Worm (Caenorhabditis elegans) whole organism, late embryonic: ENCODE data around the gene col-71.
"Not testable (repeated sequence)": the region's sequence is repeated elsewhere in the genome, so short reads cannot be mapped to it uniquely, and the experiment has no call there.

Source experiments
- C38D4.7 ChIP-seq: fragments of 200-800 bp; sonication (Bioruptor generic); optimal IDR thresholded peaks from 2 replicates; lab custom pipeline; 2018; ENCODE audit warnings: mild to moderate bottlenecking, missing genetic modification characterization, moderate library complexity, missing compliant biosample characterization
- ama-1 ChIP-seq: fragments of 150-350 bp; optimal IDR thresholded peaks from 2 replicates; lab custom pipeline; 2014
- ceh-18 ChIP-seq: sonication (generic microtip); optimal IDR thresholded peaks from 2 replicates; lab custom pipeline; 2016; ENCODE audit warnings: missing genetic modification characterization, missing compliant biosample characterization
- ceh-2 ChIP-seq: sonication (generic microtip); optimal IDR thresholded peaks from 2 replicates; lab custom pipeline; 2016; ENCODE audit warnings: missing genotype, missing genetic modification characterization, missing compliant biosample characterization
- ceh-24 ChIP-seq: sonication (generic microtip); optimal IDR thresholded peaks from 2 replicates; lab custom pipeline; 2016; ENCODE audit warnings: mild to moderate bottlenecking, missing genetic modification characterization, missing compliant biosample characterization
- ceh-31 ChIP-seq: sonication (generic microtip); optimal IDR thresholded peaks from 2 replicates; lab custom pipeline; 2016; ENCODE audit warnings: missing genetic modification characterization, missing compliant biosample characterization
- ceh-45 ChIP-seq: fragments of 200-800 bp; sonication (Bioruptor generic); IDR thresholded peaks from 2 replicates; pipeline ENCODE4 v1.3.6; 2022; ENCODE audit warnings: missing genetic modification reagents, missing genetic modification characterization, missing compliant biosample characterization
- ceh-6 ChIP-seq: fragments of 200-800 bp; sonication (Bioruptor generic); optimal IDR thresholded peaks from 2 replicates; lab custom pipeline; 2018; ENCODE audit warnings: mild to moderate bottlenecking, missing genetic modification characterization, missing compliant biosample characterization
- che-1 ChIP-seq: sonication (generic microtip); optimal IDR thresholded peaks from 2 replicates; lab custom pipeline; 2016; ENCODE audit warnings: mild to moderate bottlenecking, missing genetic modification characterization, missing compliant biosample characterization
- dve-1 ChIP-seq: sonication (generic microtip); optimal IDR thresholded peaks from 2 replicates; lab custom pipeline; 2017; ENCODE audit warnings: antibody characterized with exemption, mild to moderate bottlenecking, missing genetic modification characterization, missing compliant biosample characterization
- fax-1 ChIP-seq: sonication (generic microtip); optimal IDR thresholded peaks from 2 replicates; lab custom pipeline; 2016; ENCODE audit warnings: missing genotype, missing genetic modification characterization, missing compliant biosample characterization
- gmeb-2 ChIP-seq: sonication (generic microtip); optimal IDR thresholded peaks from 2 replicates; lab custom pipeline; 2016; ENCODE audit warnings: missing genetic modification characterization, inconsistent platforms, missing compliant biosample characterization
- hlh-13 ChIP-seq: fragments of 200-800 bp; sonication (Bioruptor generic); optimal IDR thresholded peaks from 2 replicates; lab custom pipeline; 2018; ENCODE audit warnings: mild to moderate bottlenecking, missing genetic modification characterization, missing compliant biosample characterization
- hlh-15 ChIP-seq: sonication (generic microtip); optimal IDR thresholded peaks from 2 replicates; lab custom pipeline; 2016; ENCODE audit warnings: missing genetic modification characterization, missing compliant biosample characterization
- hlh-30 ChIP-seq: sonication (generic microtip); optimal IDR thresholded peaks from 2 replicates; lab custom pipeline; 2017; ENCODE audit warnings: antibody characterized with exemption, missing genetic modification characterization, missing compliant biosample characterization; ENCODE audit not compliant: insufficient read depth
- hlh-6 ChIP-seq: sonication (generic microtip); optimal IDR thresholded peaks from 2 replicates; lab custom pipeline; 2016; ENCODE audit warnings: missing genotype, missing genetic modification characterization, missing compliant biosample characterization
- lin-11 ChIP-seq: fragments of 200-800 bp; sonication (Bioruptor generic); optimal IDR thresholded peaks from 2 replicates; lab custom pipeline; 2018; ENCODE audit warnings: mild to moderate bottlenecking, missing genetic modification characterization, missing compliant biosample characterization
- madf-2 ChIP-seq: sonication (generic microtip); optimal IDR thresholded peaks from 2 replicates; lab custom pipeline; 2017; ENCODE audit warnings: missing genetic modification characterization, missing compliant biosample characterization
- mec-3 ChIP-seq: sonication (generic microtip); optimal IDR thresholded peaks from 2 replicates; lab custom pipeline; 2016; ENCODE audit warnings: borderline replicate concordance, missing genetic modification characterization, missing compliant biosample characterization
- nhr-11 ChIP-seq: fragments of 150-350 bp; optimal IDR thresholded peaks from 2 replicates; lab custom pipeline; 2014; ENCODE audit warnings: missing biosample characterization, missing genetic modification characterization
- nhr-232 ChIP-seq: sonication (generic microtip); optimal IDR thresholded peaks from 2 replicates; lab custom pipeline; 2016; ENCODE audit warnings: missing genetic modification characterization, missing compliant biosample characterization
- npax-4 ChIP-seq: sonication (generic microtip); optimal IDR thresholded peaks from 2 replicates; lab custom pipeline; 2016; ENCODE audit warnings: missing genetic modification characterization, missing compliant biosample characterization
- pat-9 ChIP-seq: fragments of 200-800 bp; sonication (Bioruptor generic); optimal IDR thresholded peaks from 2 replicates; lab custom pipeline; 2018; ENCODE audit warnings: mild to moderate bottlenecking, missing genetic modification characterization, moderate library complexity, missing compliant biosample characterization
- pax-1 ChIP-seq: fragments of 150-350 bp; optimal IDR thresholded peaks from 2 replicates; lab custom pipeline; 2014; ENCODE audit warnings: missing biosample characterization, missing genetic modification characterization
- ref-2 ChIP-seq: sonication (generic microtip); optimal IDR thresholded peaks from 2 replicates; lab custom pipeline; 2016; ENCODE audit warnings: missing genetic modification characterization, missing compliant biosample characterization
- rnt-1 ChIP-seq: sonication (generic microtip); optimal IDR thresholded peaks from 2 replicates; lab custom pipeline; 2016; ENCODE audit warnings: missing genetic modification characterization, missing compliant biosample characterization
- sox-2 ChIP-seq: fragments of 200-800 bp; sonication (Bioruptor generic); IDR thresholded peaks from 2 replicates; pipeline ENCODE4 v1.3.6; 2022; ENCODE audit warnings: missing genetic modification reagents, missing genetic modification characterization, missing compliant biosample characterization
- sox-4 ChIP-seq: sonication (generic microtip); optimal IDR thresholded peaks from 2 replicates; lab custom pipeline; 2017; ENCODE audit warnings: mild to moderate bottlenecking, missing genetic modification characterization, inconsistent platforms, missing compliant biosample characterization
- tbx-7 ChIP-seq: sonication (generic microtip); optimal IDR thresholded peaks from 2 replicates; lab custom pipeline; 2016; ENCODE audit warnings: missing genotype, missing genetic modification characterization, missing compliant biosample characterization
- unc-55 ChIP-seq: sonication (generic microtip); optimal IDR thresholded peaks from 2 replicates; lab custom pipeline; 2017; ENCODE audit warnings: missing biosample characterization, missing genetic modification reagents, missing genetic modification characterization

Gene col-71

DNA sequence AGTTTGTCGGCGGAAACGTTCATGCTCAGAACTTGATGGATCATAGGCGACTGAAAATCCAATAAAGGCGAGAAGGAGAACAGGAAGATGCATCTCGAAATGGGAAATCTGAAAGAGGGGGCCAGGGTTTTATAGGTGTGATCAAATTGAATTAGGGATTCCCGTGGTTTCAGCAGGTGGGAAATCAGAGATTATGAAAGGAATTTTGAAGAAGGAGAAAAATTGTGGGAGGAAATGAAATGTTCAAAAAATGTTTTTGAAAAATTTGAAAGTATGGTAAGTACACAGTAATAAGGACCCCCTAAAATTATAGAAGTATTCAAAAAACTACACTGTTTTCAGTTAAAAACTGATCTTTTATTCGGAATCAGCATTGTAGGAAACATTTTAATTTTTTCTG lies 31.8 kb downstream of the col-71 start, which contains the start of gene Y49F6B.20:
Y49F6B.20 (minus strand) TSS at position 101 of the 400 bp plus-strand sequence.
- TF ChIP-seq ref-2 (tag; lab: Kevin White, UChicago) (no peak), gmeb-2 (no peak), sox-4 (tag; lab: Kevin White, UChicago) (no peak), ceh-6 (no peak), nhr-232 (tag; lab: Kevin White, UChicago) (no peak), rnt-1 (tag; lab: Kevin White, UChicago) (no peak)

DNA sequence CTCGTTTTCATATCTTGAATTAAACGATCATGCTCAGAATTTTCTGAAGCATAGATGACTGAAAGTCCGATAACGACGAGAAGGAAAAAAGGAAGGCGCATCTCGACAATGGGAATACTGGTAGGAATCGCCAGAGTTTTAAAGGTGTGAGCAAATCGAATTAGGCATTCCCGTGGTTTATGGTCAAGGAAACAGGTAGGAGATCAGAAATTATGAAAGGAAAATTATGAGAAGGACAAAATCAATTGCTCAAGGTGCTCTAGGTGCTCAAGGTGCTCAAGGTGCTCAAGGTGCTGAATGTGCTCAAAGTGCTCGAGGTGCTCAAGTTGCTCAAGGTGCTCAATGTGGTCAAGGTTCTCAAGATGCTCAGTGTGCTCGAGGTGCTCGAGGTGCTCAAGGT lies 37.8 kb downstream of the col-71 start, which contains the start of gene C16C8.10:
C16C8.10 (minus strand) TSS at position 101 of the 400 bp plus-strand sequence.
- TF ChIP-seq rnt-1 (tag; lab: Kevin White, UChicago); ceh-45 (GFP tag; lab: Robert Waterston, UW); hlh-13: not testable (repeated sequence)

DNA sequence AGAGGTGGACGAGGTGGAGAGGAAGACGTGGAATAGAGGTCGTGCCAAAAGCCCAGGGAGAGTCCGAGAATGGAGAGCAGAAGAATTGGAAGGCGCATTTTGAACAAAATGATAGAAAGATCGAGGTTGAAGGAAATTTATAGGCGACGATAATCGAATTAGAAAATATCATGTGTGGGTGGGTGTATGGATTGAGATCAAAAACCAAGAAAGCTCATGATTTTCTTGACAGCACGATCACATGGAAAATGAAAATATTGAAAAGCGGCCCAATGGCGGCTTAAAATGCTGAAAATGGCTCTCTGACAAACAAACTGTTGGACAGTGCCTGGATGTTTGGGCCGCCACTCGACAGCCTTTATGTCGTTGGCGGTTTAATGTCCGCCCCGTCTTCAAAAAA lies 39.3 kb downstream of the col-71 start, which contains the start of gene C16C8.9:
C16C8.9 (minus strand) TSS at position 101 of the 400 bp plus-strand sequence.
- TF ChIP-seq C38D4.7 (GFP tag; lab: Kevin White, UChicago) (no peak), ama-1 (no peak), lin-11 (tag; lab: Kevin White, UChicago) (no peak), ref-2 (tag; lab: Kevin White, UChicago) (no peak), hlh-6 (tag; lab: Kevin White, UChicago) (no peak), ceh-6 (no peak), ceh-18 (tag; lab: Kevin White, UChicago) (no peak), ceh-24 (no peak), che-1 (tag; lab: Kevin White, UChicago) (no peak)

DNA sequence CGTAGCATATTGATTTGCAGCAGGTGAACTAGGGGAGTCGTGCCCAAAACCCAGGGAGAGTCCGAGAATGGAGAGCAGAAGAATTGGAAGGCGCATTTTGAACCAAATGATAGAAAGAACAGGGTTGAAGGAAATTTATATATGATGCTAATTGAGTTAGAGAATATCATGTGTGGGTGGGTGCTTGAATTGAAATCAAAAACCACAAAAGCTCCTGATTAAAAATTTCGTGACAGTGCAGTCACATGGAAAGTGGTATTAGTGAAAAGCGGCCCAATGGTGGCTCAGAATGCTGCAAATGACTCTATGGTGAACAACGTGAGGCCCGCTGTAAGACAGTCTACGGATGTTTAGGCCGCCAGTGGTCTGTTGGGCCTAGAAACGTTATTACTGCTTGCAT lies 40.8 kb downstream of the col-71 start, which contains the start of gene C16C8.8:
C16C8.8 (minus strand) TSS at position 101 of the 400 bp plus-strand sequence.
- TF ChIP-seq sox-2 (GFP tag; lab: Robert Waterston, UW) (no peak), npax-4 (no peak), nhr-11 (tag; lab: Kevin White, UChicago) (no peak), fax-1 (tag; lab: Kevin White, UChicago) (no peak), ceh-2 (tag; lab: Kevin White, UChicago) (no peak), dve-1 (no peak), unc-55 (GFP tag; lab: Kevin White, UChicago) (no peak), pat-9 (tag; lab: Kevin White, UChicago) (no peak), rnt-1 (tag; lab: Kevin White, UChicago) (no peak), tbx-7 (tag; lab: Kevin White, UChicago) (no peak)

DNA sequence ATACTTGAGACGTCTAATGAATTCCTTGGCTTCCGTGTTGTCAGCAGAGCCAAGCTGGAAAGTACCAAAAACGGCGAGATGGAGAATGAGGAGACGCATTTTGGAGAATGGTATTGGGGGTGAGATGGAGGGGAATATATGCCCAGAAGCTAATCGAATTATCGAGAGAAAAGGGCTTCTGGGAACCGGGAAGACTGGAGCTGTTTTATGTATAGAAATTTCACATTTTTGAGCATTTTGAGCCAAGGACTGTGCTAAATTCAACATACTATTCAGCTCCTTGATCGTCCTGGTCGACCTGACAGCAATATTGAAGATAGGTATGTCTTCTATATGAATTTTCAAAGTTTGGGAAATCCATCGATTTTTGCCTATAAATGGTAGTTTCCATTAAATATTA lies 42.3 kb downstream of the col-71 start, which contains the start of gene C16C8.7:
C16C8.7 (minus strand) TSS at position 101 of the 400 bp plus-strand sequence.
- TF ChIP-seq C38D4.7 (GFP tag; lab: Kevin White, UChicago) (no peak), ceh-31 (tag; lab: Kevin White, UChicago) (no peak), nhr-11 (tag; lab: Kevin White, UChicago) (no peak), madf-2 (tag; lab: Kevin White, UChicago) (no peak), che-1 (tag; lab: Kevin White, UChicago) (no peak), pax-1 (tag; lab: Kevin White, UChicago) (no peak), ceh-2 (tag; lab: Kevin White, UChicago) (no peak), hlh-15 (tag; lab: Kevin White, UChicago) (no peak), gmeb-2 (no peak), ref-2 (tag; lab: Kevin White, UChicago) (no peak), mec-3 (tag; lab: Kevin White, UChicago) (no peak), hlh-30 (no peak)

DNA sequence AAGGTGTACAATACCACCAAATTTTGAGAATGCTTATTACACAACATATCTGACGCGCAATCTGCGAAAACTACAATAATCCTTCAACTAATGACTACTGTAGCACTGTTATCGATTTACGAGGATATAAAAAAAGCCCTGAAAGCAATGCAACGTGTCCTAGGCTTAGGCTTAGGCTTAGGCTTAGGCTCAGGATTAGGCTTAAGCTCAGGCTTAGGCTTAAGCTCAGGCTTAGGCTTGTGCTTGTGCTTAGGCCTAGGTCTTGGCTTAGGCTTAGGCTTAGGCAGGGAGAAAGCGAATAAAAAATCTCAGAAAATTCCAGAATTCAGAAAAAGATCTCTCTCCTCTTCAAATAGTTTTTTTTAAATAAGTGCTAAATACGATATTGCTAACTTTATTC lies 43.2 kb downstream of the col-71 start:
- TF ChIP-seq dve-1 (peak; percentile 79), mec-3 (tag; lab: Kevin White, UChicago) (no peak)
- TF ChIP-seq, all 69 proteins: peak for 1
